Fruit fly (Drosophila melanogaster) S2 (cell line): ENCODE measurements around the gene PNPase.

Source experiments
- CG8478 ChIP-seq: fragments of >200 bp; optimal IDR thresholded peaks from 2 replicates; lab custom pipeline; 2018
- CTCF ChIP-seq, 2 experiments: fragments of >200 bp; optimal IDR thresholded peaks; 2 replicates each; lab custom pipeline; 2018

- TF ChIP-seq CG8478 (lab: Kevin White, UChicago): no peak
- no peak for TF ChIP-seq CTCF (optimal IDR thresholded peaks at IDR 0.05; lab: Kevin White, UChicago)
Measured at dm6 chr3R:31438856-31439255, 33.6 kb upstream of the PNPase start.
